Worm (Caenorhabditis elegans) whole organism, mixed stage, embryonic: Measurements from ENCODE around the gene ceh-91.

ENCODE experiments used
- M03D4.4 ChIP-seq: sonication (generic microtip); optimal IDR thresholded peaks from 2 replicates; lab custom pipeline; 2017; ENCODE audit warnings: mild to moderate bottlenecking, missing genetic modification characterization, missing compliant biosample characterization
- bed-3 ChIP-seq: fragments of 200-800 bp; sonication (Bioruptor generic); optimal IDR thresholded peaks from 3 replicates; lab custom pipeline; 2018; ENCODE audit warnings: mild to moderate bottlenecking, missing genetic modification characterization, moderate library complexity, missing compliant biosample characterization
- blmp-1 ChIP-seq: fragments of 150-350 bp; optimal IDR thresholded peaks from 2 replicates; lab custom pipeline; 2014; ENCODE audit warnings: missing biosample characterization, missing genetic modification characterization
- ceh-43 ChIP-seq: fragments of 200-800 bp; sonication (Bioruptor generic); optimal IDR thresholded peaks from 2 replicates; lab custom pipeline; 2018; ENCODE audit warnings: mild to moderate bottlenecking, missing genetic modification characterization, moderate library complexity, missing compliant biosample characterization
- ces-1 ChIP-seq: fragments of 150-350 bp; optimal IDR thresholded peaks from 2 replicates; lab custom pipeline; 2014; ENCODE audit warnings: missing biosample characterization, missing genetic modification reagents, missing genetic modification characterization
- cnd-1 ChIP-seq: fragments of 200-800 bp; sonication (Bioruptor generic); optimal IDR thresholded peaks from 2 replicates; lab custom pipeline; 2018; ENCODE audit warnings: mild to moderate bottlenecking, missing genetic modification characterization, missing compliant biosample characterization
- drap-1 ChIP-seq: fragments of 200-800 bp; sonication (Bioruptor generic); optimal IDR thresholded peaks from 3 replicates; lab custom pipeline; 2018; ENCODE audit warnings: mild to moderate bottlenecking, missing genetic modification characterization, missing compliant biosample characterization
- elt-1 ChIP-seq: sonication (generic microtip); optimal IDR thresholded peaks from 2 replicates; lab custom pipeline; 2017; ENCODE audit warnings: missing genetic modification characterization, mild to moderate bottlenecking, missing compliant biosample characterization, antibody characterized with exemption, moderate library complexity, borderline replicate concordance; ENCODE audit not compliant: insufficient read depth
- elt-3 ChIP-seq: fragments of 150-350 bp; optimal IDR thresholded peaks from 2 replicates; lab custom pipeline; 2014; ENCODE audit warnings: missing biosample characterization, missing genetic modification characterization
- flh-1 ChIP-seq: fragments of 200-800 bp; sonication (Bioruptor generic); optimal IDR thresholded peaks from 2 replicates; lab custom pipeline; 2018; ENCODE audit warnings: mild to moderate bottlenecking, missing genetic modification characterization, moderate library complexity, missing compliant biosample characterization
- hlh-1 ChIP-seq: fragments of 150-350 bp; optimal IDR thresholded peaks from 2 replicates; lab custom pipeline; 2014; ENCODE audit warnings: missing biosample characterization, missing genetic modification reagents, missing genetic modification characterization
- lin-13 ChIP-seq: fragments of 150-350 bp; optimal IDR thresholded peaks from 2 replicates; lab custom pipeline; 2014; ENCODE audit warnings: missing biosample characterization, missing genetic modification characterization
- lin-32 ChIP-seq: fragments of 200-800 bp; sonication (Bioruptor generic); optimal IDR thresholded peaks from 2 replicates; lab custom pipeline; 2018; ENCODE audit warnings: mild to moderate bottlenecking, missing genetic modification characterization, missing compliant biosample characterization
- lsy-2 ChIP-seq: fragments of 150-350 bp; optimal IDR thresholded peaks from 2 replicates; lab custom pipeline; 2014; ENCODE audit warnings: missing biosample characterization, missing genetic modification characterization
- mab-5 ChIP-seq: fragments of 150-350 bp; optimal IDR thresholded peaks from 2 replicates; lab custom pipeline; 2014; ENCODE audit warnings: missing biosample characterization, missing genetic modification characterization
- mep-1 ChIP-seq: fragments of 150-350 bp; optimal IDR thresholded peaks from 2 replicates; lab custom pipeline; 2017; ENCODE audit warnings: missing biosample characterization, missing genetic modification reagents, missing genetic modification characterization, inconsistent platforms
- mls-2 ChIP-seq: sonication (generic microtip); optimal IDR thresholded peaks from 2 replicates; lab custom pipeline; 2016; ENCODE audit warnings: mild to moderate bottlenecking, missing genetic modification characterization, moderate library complexity, missing compliant biosample characterization
- nhr-12 ChIP-seq: fragments of 150-350 bp; optimal IDR thresholded peaks from 2 replicates; lab custom pipeline; 2014; ENCODE audit warnings: missing biosample characterization, missing genetic modification characterization
- nhr-2 ChIP-seq: fragments of 150-350 bp; optimal IDR thresholded peaks from 2 replicates; lab custom pipeline; 2014; ENCODE audit warnings: missing biosample characterization, missing genetic modification characterization
- nhr-237 ChIP-seq: fragments of 150-350 bp; optimal IDR thresholded peaks from 2 replicates; lab custom pipeline; 2014; ENCODE audit warnings: missing biosample characterization, missing genetic modification characterization
- nhr-28 ChIP-seq: fragments of 150-350 bp; optimal IDR thresholded peaks from 2 replicates; lab custom pipeline; 2014; ENCODE audit warnings: missing biosample characterization, missing genetic modification characterization
- nhr-76 ChIP-seq: sonication (generic microtip); optimal IDR thresholded peaks from 2 replicates; lab custom pipeline; 2017; ENCODE audit warnings: missing biosample characterization, missing genetic modification characterization
- pha-4 ChIP-seq: fragments of 150-350 bp; optimal IDR thresholded peaks from 2 replicates; lab custom pipeline; 2018; ENCODE audit warnings: missing biosample characterization, missing genetic modification reagents, missing genetic modification characterization
- sem-2 ChIP-seq: fragments of 200-800 bp; sonication (Bioruptor generic); optimal IDR thresholded peaks from 2 replicates; lab custom pipeline; 2018; ENCODE audit warnings: mild to moderate bottlenecking, missing genetic modification characterization, missing compliant biosample characterization
- snpc-4 ChIP-seq: fragments of 150-350 bp; optimal IDR thresholded peaks from 2 replicates; lab custom pipeline; 2014; ENCODE audit warnings: missing biosample characterization, missing genetic modification characterization
- sptf-1 ChIP-seq: sonication (generic microtip); optimal IDR thresholded peaks from 2 replicates; lab custom pipeline; 2017; ENCODE audit warnings: mild to moderate bottlenecking, missing genetic modification characterization, moderate library complexity, missing compliant biosample characterization
- tbx-8 ChIP-seq: fragments of 200-800 bp; sonication (Bioruptor generic); optimal IDR thresholded peaks from 2 replicates; lab custom pipeline; 2018; ENCODE audit warnings: mild to moderate bottlenecking, missing genetic modification characterization, moderate library complexity, missing compliant biosample characterization
- unc-39 ChIP-seq: fragments of 150-350 bp; optimal IDR thresholded peaks from 2 replicates; lab custom pipeline; 2014; ENCODE audit warnings: missing biosample characterization, missing genetic modification characterization
- unc-62 ChIP-seq: fragments of 150-350 bp; optimal IDR thresholded peaks from 2 replicates; lab custom pipeline; 2014; ENCODE audit warnings: missing biosample characterization, missing genetic modification reagents, missing genetic modification characterization
- ztf-11 ChIP-seq: fragments of 150-350 bp; optimal IDR thresholded peaks from 2 replicates; lab custom pipeline; 2014; ENCODE audit warnings: missing biosample characterization, missing genetic modification characterization

Gene ceh-91

ce11 chrIII:11633444-11633843 is 16.9 kb downstream of the ceh-91 start:
- no peak for TF ChIP-seq elt-3
- TF ChIP-seq mep-1 (tag; lab: Kevin White, UChicago), result no peak
- TF ChIP-seq sem-2, result no peak
- TF ChIP-seq lin-13 (tag; lab: Kevin White, UChicago), result no peak

ce11 chrIII:11635000-11635399 is 18.5 kb downstream of the ceh-91 start:
- TF ChIP-seq flh-1, result no peak
- TF ChIP-seq nhr-237, result no peak
- TF ChIP-seq elt-1 (tag; lab: Kevin White, UChicago), result no peak
- no peak for TF ChIP-seq unc-62 (GFP tag; lab: Kevin White, UChicago)
- TF ChIP-seq nhr-76, result no peak
- TF ChIP-seq nhr-28 (tag; lab: Kevin White, UChicago), result no peak
- TF ChIP-seq lin-32, result no peak
- no peak for TF ChIP-seq elt-3
- TF ChIP-seq sem-2, result no peak
- no peak for TF ChIP-seq bed-3 (GFP tag; lab: Kevin White, UChicago)
- no peak for TF ChIP-seq cnd-1 (tag; lab: Kevin White, UChicago)
- no peak for TF ChIP-seq snpc-4 (tag; lab: Kevin White, UChicago)
- no peak for TF ChIP-seq blmp-1 (tag; lab: Kevin White, UChicago)

DNA sequence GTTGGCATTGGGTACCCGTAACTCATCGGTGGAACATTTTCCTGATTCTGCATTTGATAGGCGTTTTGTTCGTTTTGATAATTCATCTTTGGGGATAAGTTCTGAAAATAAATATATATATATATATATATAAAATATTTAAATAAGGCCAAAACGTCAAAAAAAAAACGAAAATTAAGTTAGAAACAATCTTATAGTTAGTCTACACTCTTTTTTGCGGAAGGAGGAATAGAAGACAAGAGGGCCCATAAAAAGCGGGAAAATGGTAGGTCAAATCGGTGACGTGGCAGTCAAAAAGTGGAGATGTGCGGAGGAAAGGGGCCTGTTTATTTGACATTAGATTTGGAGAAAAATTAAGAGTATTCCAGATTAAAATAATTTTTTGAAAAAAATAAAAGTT is 20.2 kb downstream of the ceh-91 start, which contains the start of gene tbx-33:
Gene tbx-33, minus strand, starts transcription at position 101 of the 400 bp plus-strand sequence.
- TF ChIP-seq lin-32 (no peak), ces-1 (GFP tag; lab: Kevin White, UChicago) (no peak), sem-2 (no peak), ceh-43 (no peak), nhr-12 (no peak), cnd-1 (tag; lab: Kevin White, UChicago) (no peak), nhr-76 (no peak), nhr-237 (no peak), lsy-2 (tag; lab: Kevin White, UChicago) (no peak)

- TF ChIP-seq ces-1 (GFP tag; lab: Kevin White, UChicago) (peak; percentile 73), mab-5 (tag; lab: Kevin White, UChicago) (no peak), unc-39 (no peak)
Measured at ce11 chrIII:11641347-11641746, 24.8 kb downstream of the ceh-91 start.

DNA sequence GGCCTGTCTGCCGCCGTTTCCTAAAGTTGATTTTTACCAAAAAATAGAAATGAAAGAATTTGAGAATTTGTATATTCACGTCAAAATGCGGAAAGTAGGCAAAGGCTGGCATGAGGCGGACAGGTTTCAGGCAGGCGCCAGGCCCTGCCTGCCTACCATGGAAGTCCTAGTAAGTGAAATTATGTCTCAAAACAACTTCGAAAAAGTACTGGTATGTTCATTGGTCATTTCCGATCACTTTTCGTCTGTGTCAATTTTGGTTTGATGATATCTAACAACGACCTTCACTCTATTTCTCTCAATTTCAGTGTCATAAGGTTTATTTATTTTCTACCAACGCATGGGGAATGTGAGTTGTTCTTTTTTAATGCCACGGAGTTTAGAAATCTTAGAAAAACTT is 33.6 kb downstream of the ceh-91 start, which contains the start of gene faah-6:
Gene faah-6, plus strand, starts transcription at position 301 of the 400 bp plus-strand sequence.
- TF ChIP-seq elt-1 (tag; lab: Kevin White, UChicago) (no peak), nhr-28 (tag; lab: Kevin White, UChicago) (no peak), ztf-11 (no peak), snpc-4 (tag; lab: Kevin White, UChicago) (no peak), blmp-1 (tag; lab: Kevin White, UChicago) (no peak), sptf-1 (no peak), nhr-12 (no peak), lsy-2 (tag; lab: Kevin White, UChicago) (no peak), unc-39 (no peak), hlh-1 (no peak), mls-2 (tag; lab: Kevin White, UChicago) (no peak), drap-1 (GFP tag; lab: Kevin White, UChicago) (no peak), mep-1 (tag; lab: Kevin White, UChicago) (no peak)

DNA sequence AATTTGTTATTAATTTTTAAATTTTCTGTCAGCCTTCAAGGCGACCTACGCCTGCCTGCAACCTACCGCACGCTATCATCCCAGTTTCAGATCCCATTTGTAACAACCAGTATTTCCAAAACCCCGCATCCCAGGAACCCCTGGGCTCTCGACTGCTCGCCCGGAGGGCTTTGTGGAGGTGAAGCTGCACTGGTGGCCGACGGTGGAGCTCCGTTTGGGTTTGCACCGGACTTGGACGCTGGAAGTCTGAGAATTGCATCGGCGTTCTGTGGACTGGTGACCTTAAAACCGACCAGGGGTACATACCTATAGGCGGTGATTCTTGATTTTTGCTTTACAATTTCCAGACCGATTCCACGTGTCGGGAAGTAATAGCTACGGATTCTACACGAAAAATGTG is 34.9 kb downstream of the ceh-91 start:
- TF ChIP-seq unc-62 (GFP tag; lab: Kevin White, UChicago) (no peak), nhr-12 (no peak), lin-32 (no peak), mab-5 (tag; lab: Kevin White, UChicago) (no peak), tbx-8 (GFP tag; lab: Kevin White, UChicago) (no peak), mep-1 (tag; lab: Kevin White, UChicago) (no peak), nhr-2 (tag; lab: Kevin White, UChicago) (no peak), elt-1 (tag; lab: Kevin White, UChicago) (no peak), drap-1 (GFP tag; lab: Kevin White, UChicago) (no peak)
- TF ChIP-seq, all 35 proteins: peak for 0

ce11 chrIII:11656389-11656788 is 39.8 kb downstream of the ceh-91 start:
- TF ChIP-seq cnd-1 (tag; lab: Kevin White, UChicago) (no peak), lsy-2 (tag; lab: Kevin White, UChicago) (no peak), mep-1 (tag; lab: Kevin White, UChicago) (no peak), blmp-1 (tag; lab: Kevin White, UChicago) (no peak), lin-13 (tag; lab: Kevin White, UChicago) (no peak), elt-3 (no peak), drap-1 (GFP tag; lab: Kevin White, UChicago) (no peak), pha-4 (tag; lab: Kevin White, UChicago) (no peak), M03D4.4 (no peak), ceh-43 (no peak), tbx-8 (GFP tag; lab: Kevin White, UChicago) (no peak)
